Worm (Caenorhabditis elegans) whole organism, L4/young adult: ENCODE data around the gene Y48B6A.1.

Experiments
- W03F9.2 ChIP-seq: fragments of 150-350 bp; optimal IDR thresholded peaks from 2 replicates; lab custom pipeline; 2014; ENCODE audit warnings: missing biosample characterization, missing genetic modification characterization
- dao-5 ChIP-seq: sonication (generic microtip); optimal IDR thresholded peaks from 2 replicates; lab custom pipeline; 2016; ENCODE audit warnings: missing genotype, missing genetic modification characterization, moderate library complexity, missing compliant biosample characterization

- no peak for TF ChIP-seq W03F9.2 (tag; lab: Kevin White, UChicago)
- no peak for TF ChIP-seq dao-5 (tag; lab: Kevin White, UChicago)
Observed at ce11 chrII:14137538-14137937, 16.6 kb downstream of the Y48B6A.1 start, which contains the start of gene K09E4.1.
